Fruit fly (Drosophila melanogaster): ENCODE results near the gene CG11854.

CG11854 gene

DNA sequence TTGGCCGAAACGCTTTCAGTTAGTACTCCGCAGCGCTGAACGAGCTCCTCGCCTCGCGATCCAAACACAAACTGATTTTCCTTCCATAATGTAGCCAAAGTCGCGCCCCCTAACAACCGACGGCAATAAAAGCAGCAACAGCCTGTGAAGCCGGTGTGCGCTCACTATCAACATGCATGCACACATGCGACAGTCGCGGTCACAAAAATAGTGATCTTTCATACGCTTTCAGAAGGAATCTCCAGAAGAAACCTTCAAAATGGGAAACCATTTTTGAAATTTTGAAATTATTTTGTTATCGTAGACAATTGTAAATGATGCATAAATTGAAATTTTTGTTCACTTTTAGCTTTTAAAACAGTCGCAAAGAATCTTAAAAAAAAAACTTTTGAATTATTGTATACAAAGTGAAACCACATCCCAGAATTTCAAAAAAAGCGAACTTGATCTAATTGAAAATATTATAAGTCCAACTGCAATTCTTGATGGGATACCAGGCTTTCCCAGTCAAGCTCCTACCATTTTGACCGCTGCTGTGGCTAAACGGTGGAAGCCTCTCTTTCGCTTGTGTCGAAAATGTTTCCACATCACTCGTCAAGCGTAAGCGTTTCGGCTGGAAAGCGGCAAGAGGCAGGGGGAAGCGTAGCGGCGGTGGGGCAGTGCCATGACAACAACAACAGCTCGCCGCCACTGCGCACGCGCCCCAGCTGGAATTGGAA is 9.4 kb upstream of the CG11854 start, which contains the start of gene Cad96Cb (continued):
- TF ChIP-seq Atf6 (GFP tag; IDR thresholded peaks at IDR 0.05) = peak; percentile 36; the same call in 1 of the 2 replicates
- TF ChIP-seq Poxn (GFP tag; IDR thresholded peaks at IDR 0.05) = no peak
- peak; percentile 7 for TF ChIP-seq CG13123 (GFP tag; optimal IDR thresholded peaks at IDR 0.05)
- peak; percentile 76 for TF ChIP-seq trem (tag; optimal IDR thresholded peaks at IDR 0.05)
- TF ChIP-seq CG12155 (GFP tag; optimal IDR thresholded peaks at IDR 0.05) = peak; percentile 64
- TF ChIP-seq zen2 (GFP tag; IDR thresholded peaks at IDR 0.05; ENCODE audit: partially characterized antibody) = no peak
- TF ChIP-seq Ptx1 (GFP tag; IDR thresholded peaks at IDR 0.05) = peak; percentile 70
- TF ChIP-seq Hr78 (GFP tag; optimal IDR thresholded peaks at IDR 0.05) = peak in 1 of 2 experiments; percentile 85
- no peak for TF ChIP-seq al (GFP tag; IDR thresholded peaks at IDR 0.05)
- peak; percentile 86 for TF ChIP-seq CG8924 (tag; optimal IDR thresholded peaks at IDR 0.05)
- no peak for TF ChIP-seq aop (GFP tag; IDR thresholded peaks at IDR 0.05)
- no peak for TF ChIP-seq BEAF-32 (GFP tag; optimal IDR thresholded peaks at IDR 0.05)
- TF ChIP-seq CG10979 (tag; optimal IDR thresholded peaks at IDR 0.05) = peak; percentile 94
- TF ChIP-seq Gug (GFP tag; IDR thresholded peaks at IDR 0.05) = peak; percentile 36; the same call in 2 of the 4 replicates
- TF ChIP-seq CG6854 (GFP tag; optimal IDR thresholded peaks at IDR 0.05) = peak; percentile 72
- TF ChIP-seq Kr (GFP tag; optimal IDR thresholded peaks at IDR 0.05) = peak; percentile 9
- no peak for TF ChIP-seq CG43689 (GFP tag; IDR thresholded peaks at IDR 0.05)
- no peak for TF ChIP-seq CG7745 (tag; optimal IDR thresholded peaks at IDR 0.05)
- peak; percentile 76 for TF ChIP-seq CG18764 (GFP tag; optimal IDR thresholded peaks at IDR 0.05)
- TF ChIP-seq amos (GFP tag; IDR thresholded peaks at IDR 0.05; ENCODE audit: partially characterized antibody) = no peak
- no peak for TF ChIP-seq Opbp (GFP tag; IDR thresholded peaks at IDR 0.05; ENCODE audit: partially characterized antibody)
- TF ChIP-seq CG11398 (GFP tag; optimal IDR thresholded peaks at IDR 0.05) = peak; percentile 69
- TF ChIP-seq Vsx1 (GFP tag; optimal IDR thresholded peaks at IDR 0.05) = peak; percentile 75
- peak; percentile 27 for TF ChIP-seq CG9876 (GFP tag; optimal IDR thresholded peaks at IDR 0.05)
- no peak for TF ChIP-seq CG14860 (GFP tag; IDR thresholded peaks at IDR 0.05; ENCODE audit: partially characterized antibody)
- peak; percentile 38 for TF ChIP-seq jing (GFP tag; optimal IDR thresholded peaks at IDR 0.05)
- peak; percentile 83 for TF ChIP-seq CG12236 (GFP tag; optimal IDR thresholded peaks at IDR 0.05)
- peak; percentile 22 for TF ChIP-seq TFAM (GFP tag; optimal IDR thresholded peaks at IDR 0.05)
- 0 out of 3 replicates have a peak, but pooled peaks have one; percentile 41 for TF ChIP-seq CG6175 (GFP tag; IDR thresholded peaks at IDR 0.05)
- TF ChIP-seq dpn (GFP tag; optimal IDR thresholded peaks at IDR 0.05) = peak; percentile 66 to 80
- peak; percentile 63 for TF ChIP-seq pho (GFP tag; optimal IDR thresholded peaks at IDR 0.05)
- TF ChIP-seq Hand (GFP tag; optimal IDR thresholded peaks at IDR 0.05) = peak; percentile 20
- TF ChIP-seq NC2β (GFP tag; optimal IDR thresholded peaks at IDR 0.05) = peak; percentile 73
- peak; percentile 40 for TF ChIP-seq CG14965 (GFP tag; optimal IDR thresholded peaks at IDR 0.05; ENCODE audit: borderline replicate concordance)
- no peak for TF ChIP-seq wdn (GFP tag; IDR thresholded peaks at IDR 0.05)
- peak; percentile 70 for TF ChIP-seq CG8089 (GFP tag; optimal IDR thresholded peaks at IDR 0.05)
- peak; percentile 59 for TF ChIP-seq crc (GFP tag; optimal IDR thresholded peaks at IDR 0.05)
- TF ChIP-seq CG6791 (GFP tag; IDR thresholded peaks at IDR 0.05; ENCODE audit: partially characterized antibody) = no peak
- peak; percentile 41 for TF ChIP-seq CG10274 (GFP tag; optimal IDR thresholded peaks at IDR 0.05)
- peak; percentile 66 for TF ChIP-seq ab (GFP tag; optimal IDR thresholded peaks at IDR 0.05)
- no peak for TF ChIP-seq Adf1 (GFP tag; IDR thresholded peaks at IDR 0.05)
- peak; percentile 37 for TF ChIP-seq her (GFP tag; optimal IDR thresholded peaks at IDR 0.05)
- TF ChIP-seq Nf-YC (tag; optimal IDR thresholded peaks at IDR 0.05) = no peak
- no peak for TF ChIP-seq knrl (GFP tag; IDR thresholded peaks at IDR 0.05; ENCODE audit: partially characterized antibody)
- peak; percentile 49 for TF ChIP-seq CG33213 (GFP tag; optimal IDR thresholded peaks at IDR 0.05)
- TF ChIP-seq CG3163 (GFP tag; optimal IDR thresholded peaks at IDR 0.05) = peak; percentile 58
- TF ChIP-seq Chrac-16 (GFP tag; optimal IDR thresholded peaks at IDR 0.05) = peak; percentile 83
- peak; percentile 72 for TF ChIP-seq CG10462 (GFP tag; optimal IDR thresholded peaks at IDR 0.05)
- peak; percentile 74 for TF ChIP-seq pnt (GFP tag; optimal IDR thresholded peaks at IDR 0.05)
